Fruit fly (Drosophila melanogaster): ENCODE measurements around the gene Aplip1.

The Aplip1 gene

dm6 chr3L:1203855-1204431 lies 7.8 kb downstream of the Aplip1 start (continued):
- TF ChIP-seq CG13287 (GFP tag; IDR thresholded peaks at IDR 0.05; ENCODE audit: partially characterized antibody) (peak; percentile 19; the same call in 1 of the 2 replicates), CG1233 (GFP tag; optimal IDR thresholded peaks at IDR 0.05) (no peak), CG4404 (GFP tag; IDR thresholded peaks at IDR 0.05) (no peak), z (GFP tag; IDR thresholded peaks at IDR 0.05) (peak; percentile 87), dati (GFP tag; IDR thresholded peaks at IDR 0.05) (no peak), danr (GFP tag; IDR thresholded peaks at IDR 0.05) (no peak), gt (GFP tag; IDR thresholded peaks at IDR 0.05) (no peak), CG2875 (GFP tag; optimal IDR thresholded peaks at IDR 0.05) (no peak), Rx (GFP tag; IDR thresholded peaks at IDR 0.05) (no peak), MTF-1 (GFP tag; optimal IDR thresholded peaks at IDR 0.05; ENCODE audit: borderline replicate concordance) (no peak), lmd (GFP tag; IDR thresholded peaks at IDR 0.05) (no peak), chinmo (GFP tag; IDR thresholded peaks at IDR 0.05; ENCODE audit: partially characterized antibody) (peak; percentile 35; the same call in 1 of the 4 replicates), CG12659 (GFP tag; optimal IDR thresholded peaks at IDR 0.05) (no peak), CG10267 (tag; optimal IDR thresholded peaks at IDR 0.05) (no peak), ci (GFP tag; IDR thresholded peaks at IDR 0.05) (no peak), cad (GFP tag; optimal IDR thresholded peaks at IDR 0.05) (no peak), grau (tag; optimal IDR thresholded peaks at IDR 0.05) (no peak), abd-A (tag; optimal IDR thresholded peaks at IDR 0.05) (no peak), Kr (GFP tag; optimal IDR thresholded peaks at IDR 0.05) (no peak), C15 (GFP tag; IDR thresholded peaks at IDR 0.05) (no peak), Fer3 (tag; optimal IDR thresholded peaks at IDR 0.05) (no peak), Myb (GFP tag; optimal IDR thresholded peaks at IDR 0.05) (no peak), Lpt (GFP tag; optimal IDR thresholded peaks at IDR 0.05) (no peak), GATAe (GFP tag; conservative IDR thresholded peaks at IDR 0.05) (no peak), CG10366 (GFP tag; IDR thresholded peaks at IDR 0.05) (peak; percentile 68), bsh (GFP tag; optimal IDR thresholded peaks at IDR 0.05) (no peak), Sry-β (GFP tag; optimal IDR thresholded peaks at IDR 0.05) (no peak), CG13624 (GFP tag; optimal IDR thresholded peaks at IDR 0.05) (no peak)

dm6 chr3L:1204674-1205547 lies 8.8 kb downstream of the Aplip1 start, which contains the start of gene CG9119:
TSS of gene CG9119 (minus strand) at chr3L:1204795.
- TF ChIP-seq Bteb2 (GFP tag; optimal IDR thresholded peaks at IDR 0.05) (no peak), CG17912 (GFP tag; optimal IDR thresholded peaks at IDR 0.05) (no peak), Chrac-16 (GFP tag; optimal IDR thresholded peaks at IDR 0.05) (peak; percentile 42), CG32767 (GFP tag; IDR thresholded peaks at IDR 0.05) (peak; percentile 45; the same call in 1 of the 2 replicates), slp2 (GFP tag; optimal IDR thresholded peaks at IDR 0.05) (peak; percentile 62), gsb (GFP tag; IDR thresholded peaks at IDR 0.05) (no peak), ind (GFP tag; optimal IDR thresholded peaks at IDR 0.05) (peak; percentile 80), CG7556 (GFP tag; optimal IDR thresholded peaks at IDR 0.05) (peak; percentile 78), CG14860 (GFP tag; IDR thresholded peaks at IDR 0.05; ENCODE audit: partially characterized antibody) (no peak), BEAF-32 (GFP tag; optimal IDR thresholded peaks at IDR 0.05) (no peak), ewg (GFP tag; optimal IDR thresholded peaks at IDR 0.05) (peak; percentile 38), Vsx1 (GFP tag; optimal IDR thresholded peaks at IDR 0.05) (peak; percentile 81), pan (optimal IDR thresholded peaks at IDR 0.05) (no peak), pan (GFP tag; optimal IDR thresholded peaks at IDR 0.05 in 1 of 2, IDR thresholded peaks at IDR 0.05 in 1 of 2) (peak in 1 of 2 experiments; percentile 45), tup (GFP tag; optimal IDR thresholded peaks at IDR 0.05) (no peak), CkIIα-i1 (GFP tag; IDR thresholded peaks at IDR 0.05) (no peak), Ptx1 (GFP tag; IDR thresholded peaks at IDR 0.05) (peak; percentile 72), pnt (GFP tag; optimal IDR thresholded peaks at IDR 0.05) (peak; percentile 64), Tbp (GFP tag; optimal IDR thresholded peaks at IDR 0.05) (no peak), fu2 (GFP tag; optimal IDR thresholded peaks at IDR 0.05) (peak; percentile 64), CG4282 (GFP tag; optimal IDR thresholded peaks at IDR 0.05) (peak; percentile 25), CG2199 (GFP tag; IDR thresholded peaks at IDR 0.05) (no peak)

All from whole organism, embryonic.